Worm (Caenorhabditis elegans) whole organism, young adult: ENCODE measurements around the gene T23F2.2.

Experiments used
- Y79H2A.3 ChIP-seq: fragments of 200-800 bp; sonication (Bioruptor generic); conservative IDR thresholded peaks from 2 replicates; pipeline ENCODE4 v1.3.6; 2022; ENCODE audit warnings: missing genetic modification reagents, missing genetic modification characterization, missing compliant biosample characterization
- atf-7 ChIP-seq: sonication (generic microtip); optimal IDR thresholded peaks from 2 replicates; lab custom pipeline; 2017; ENCODE audit warnings: mild to moderate bottlenecking, missing genetic modification characterization, missing compliant biosample characterization
- attf-6 ChIP-seq: fragments of 200-800 bp; sonication (Bioruptor generic); IDR thresholded peaks from 2 replicates; pipeline ENCODE4 v1.3.6; 2022; ENCODE audit warnings: missing genetic modification reagents, missing genetic modification characterization, missing compliant biosample characterization
- ccch-3 ChIP-seq: fragments of 200-800 bp; sonication (Bioruptor generic); optimal IDR thresholded peaks from 2 replicates; lab custom pipeline; 2018; ENCODE audit warnings: mild to moderate bottlenecking, missing genetic modification characterization, missing compliant biosample characterization
- ets-4 ChIP-seq: fragments of 200-800 bp; sonication (Bioruptor generic); optimal IDR thresholded peaks from 2 replicates; lab custom pipeline; 2018; ENCODE audit warnings: mild to moderate bottlenecking, missing genetic modification characterization, missing compliant biosample characterization
- hmg-1.2 ChIP-seq: fragments of 200-800 bp; sonication (Bioruptor generic); IDR thresholded peaks from 2 replicates; pipeline ENCODE4 v1.3.6; 2022; ENCODE audit warnings: missing genetic modification reagents, missing genetic modification characterization, missing compliant biosample characterization
- lin-54 ChIP-seq: fragments of 200-800 bp; sonication (Bioruptor generic); optimal IDR thresholded peaks from 2 replicates; lab custom pipeline; 2018; ENCODE audit warnings: mild to moderate bottlenecking, missing genetic modification characterization, missing compliant biosample characterization
- mcd-1 ChIP-seq: fragments of 200-800 bp; sonication (Bioruptor generic); IDR thresholded peaks from 2 replicates; pipeline ENCODE4 v1.3.6; 2022; ENCODE audit warnings: missing genetic modification reagents, missing genetic modification characterization, missing compliant biosample characterization
- mes-4 ChIP-seq: sonication (generic microtip); optimal IDR thresholded peaks from 2 replicates; lab custom pipeline; 2016; ENCODE audit warnings: missing genotype, missing genetic modification characterization, missing compliant biosample characterization
- nhr-120 ChIP-seq: fragments of 200-800 bp; sonication (Bioruptor generic); IDR thresholded peaks from 2 replicates; pipeline ENCODE4 v1.3.6; 2022; ENCODE audit warnings: missing genetic modification characterization, missing compliant biosample characterization
- rpc-1 ChIP-seq, 2 experiments: fragments of 150-350 bp in 1 of 2; sonication (generic microtip) in 1 of 2; optimal IDR thresholded peaks; 2 replicates each; lab custom pipeline; 2014 to 2018; ENCODE audit warnings: missing biosample characterization in 1 of 2, missing genetic modification characterization in 1 of 2, missing genetic modification reagents in 1 of 2, missing genotype in 1 of 2
- snpc-3.4 ChIP-seq: sonication (generic microtip); optimal IDR thresholded peaks from 2 replicates; lab custom pipeline; 2017; ENCODE audit warnings: missing genetic modification characterization, mild to moderate bottlenecking, missing compliant biosample characterization, antibody characterized with exemption, moderate library complexity, missing genotype, missing genetic modification reagents
- snpc-4 ChIP-seq, 5 experiments: fragments of 150-350 bp in 1 of 5; sonication (generic microtip) in 4 of 5; optimal IDR thresholded peaks; 2 replicates each; lab custom pipeline; 2014 to 2018; ENCODE audit warnings: missing genetic modification characterization in 5 of 5, missing biosample characterization in 3 of 5, antibody characterized with exemption in 2 of 5, mild to moderate bottlenecking in 2 of 5, missing compliant biosample characterization in 2 of 5, missing genotype in 2 of 5, moderate library complexity in 2 of 5, missing genetic modification reagents in 1 of 5
- unc-62 ChIP-seq: fragments of 150-350 bp; optimal IDR thresholded peaks from 2 replicates; lab custom pipeline; 2014; ENCODE audit warnings: missing biosample characterization, missing genetic modification reagents, missing genetic modification characterization

- no peak for TF ChIP-seq lin-54 (GFP tag; lab: Kevin White, UChicago)
- TF ChIP-seq ccch-3 (GFP tag; lab: Kevin White, UChicago) = no peak
- TF ChIP-seq hmg-1.2 (GFP tag; lab: Robert Waterston, UW) = no peak; the same call in 1 of the 2 replicates
- no peak for TF ChIP-seq mes-4 (tag; lab: Kevin White, UChicago)
- TF ChIP-seq snpc-4 (GFP tag; optimal IDR thresholded peaks at IDR 0.05; lab: Kevin White, UChicago) = peak; percentile 18
- TF ChIP-seq snpc-4 (tag; optimal IDR thresholded peaks at IDR 0.05; lab: Kevin White, UChicago) = peak in 2 of 4 experiments; percentile 50 to 69
- TF ChIP-seq attf-6 (GFP tag; lab: Robert Waterston, UW) = no peak
- no peak for TF ChIP-seq mcd-1
- TF ChIP-seq rpc-1 (optimal IDR thresholded peaks at IDR 0.05; lab: Kevin White, UChicago) = no peak
- no peak for TF ChIP-seq rpc-1 (tag; optimal IDR thresholded peaks at IDR 0.05; lab: Kevin White, UChicago)
- TF ChIP-seq unc-62 = no peak
- no peak for TF ChIP-seq atf-7 (tag; lab: Kevin White, UChicago)
- no peak for TF ChIP-seq snpc-3.4 (tag; lab: Kevin White, UChicago)
- TF ChIP-seq ets-4 (GFP tag; lab: Kevin White, UChicago) = no peak
- TF ChIP-seq nhr-120 = no peak
- TF ChIP-seq Y79H2A.3 (GFP tag; lab: Robert Waterston, UW) = no peak
These were observed 42.8 kb upstream of the T23F2.2 start for ce11 chrX:5547828-5548227.
